Fruit fly (Drosophila melanogaster): Measurements from ENCODE around the gene CG5114.

dm6 chr3L:14972625-14973250 is 9.9 kb upstream of the CG5114 start, which contains the start of gene Brd:
- TF ChIP-seq spab (GFP tag; optimal IDR thresholded peaks at IDR 0.05) (no peak), CG31627 (GFP tag; optimal IDR thresholded peaks at IDR 0.05) (no peak), CG6792 (GFP tag; optimal IDR thresholded peaks at IDR 0.05) (no peak), topi (GFP tag; optimal IDR thresholded peaks at IDR 0.05) (no peak), OdsH (GFP tag; optimal IDR thresholded peaks at IDR 0.05) (no peak), fkh (GFP tag; optimal IDR thresholded peaks at IDR 0.05) (no peak), CG10631 (GFP tag; optimal IDR thresholded peaks at IDR 0.05) (no peak), vri (GFP tag; optimal IDR thresholded peaks at IDR 0.05) (no peak), Eip78C (GFP tag) (no peak), dac (GFP tag; optimal IDR thresholded peaks at IDR 0.05) (no peak), dsx (GFP tag; optimal IDR thresholded peaks at IDR 0.05; ENCODE audit: poor library complexity, severe bottlenecking) (no peak)
